Worm (Caenorhabditis elegans) whole organism, L1 larva: ENCODE measurements around the gene R09H10.1.

Source experiments
- C16A3.4 ChIP-seq: fragments of 150-350 bp; optimal IDR thresholded peaks from 2 replicates; lab custom pipeline; 2014; ENCODE audit warnings: missing biosample characterization, missing genetic modification characterization
- fkh-10 ChIP-seq: sonication (generic microtip); optimal IDR thresholded peaks from 2 replicates; lab custom pipeline; 2017; ENCODE audit warnings: missing biosample characterization, missing genetic modification reagents, missing genetic modification characterization
- fos-1 ChIP-seq: fragments of 150-350 bp; optimal IDR thresholded peaks from 2 replicates; lab custom pipeline; 2014; ENCODE audit warnings: missing biosample characterization, missing genetic modification characterization
- mdl-1 ChIP-seq, 2 experiments: fragments of 150-350 bp; optimal IDR thresholded peaks; 2 replicates each; lab custom pipeline; 2014 to 2017; ENCODE audit warnings: missing biosample characterization in 2 of 2, missing genetic modification characterization in 2 of 2, inconsistent platforms in 1 of 2
- nhr-76 ChIP-seq: sonication (generic microtip); optimal IDR thresholded peaks from 2 replicates; lab custom pipeline; 2017; ENCODE audit warnings: missing biosample characterization, missing genetic modification characterization
- pqm-1 ChIP-seq: sonication (generic microtip); optimal IDR thresholded peaks from 3 replicates; lab custom pipeline; 2017; ENCODE audit warnings: missing biosample characterization, missing genetic modification characterization
- skn-1 ChIP-seq: fragments of 150-350 bp; optimal IDR thresholded peaks from 2 replicates; lab custom pipeline; 2014; ENCODE audit warnings: missing biosample characterization, missing genetic modification characterization
- sox-4 ChIP-seq: sonication (generic microtip); optimal IDR thresholded peaks from 2 replicates; lab custom pipeline; 2016; ENCODE audit warnings: missing genetic modification characterization, missing compliant biosample characterization

DNA sequence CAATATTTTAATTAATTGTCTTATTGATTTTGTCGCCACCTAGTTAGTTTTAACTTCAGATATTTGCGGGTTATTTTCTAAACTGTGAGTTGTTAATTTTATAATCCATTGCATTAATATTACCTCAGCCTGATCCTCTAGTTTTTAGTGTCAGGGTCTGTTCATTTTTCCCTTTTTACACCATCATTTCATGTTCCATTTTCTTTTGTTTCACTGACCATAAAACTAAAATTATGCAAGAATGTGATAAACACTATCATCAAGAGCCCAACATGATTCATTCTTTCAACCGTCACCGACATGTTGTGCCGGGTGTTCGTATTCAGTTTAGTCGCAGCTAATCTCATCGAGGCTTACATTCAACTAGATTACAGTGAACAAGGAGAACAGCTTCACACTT is 38.9 kb downstream of the R09H10.1 start, which contains the start of gene F56C4.2:
- no peak for TF ChIP-seq fos-1 (tag; lab: Kevin White, UChicago)
- TF ChIP-seq pqm-1 (tag; lab: Kevin White, UChicago): no peak
- no peak for TF ChIP-seq skn-1 (tag; lab: Kevin White, UChicago)
- no peak for TF ChIP-seq fkh-10 (GFP tag; lab: Kevin White, UChicago)
- TF ChIP-seq sox-4: no peak
- no peak for TF ChIP-seq nhr-76 (tag; lab: Kevin White, UChicago)
- TF ChIP-seq mdl-1 (tag; optimal IDR thresholded peaks at IDR 0.05; lab: Kevin White, UChicago): no peak
- no peak for TF ChIP-seq C16A3.4 (tag; lab: Kevin White, UChicago)
